Fruit fly (Drosophila melanogaster): Measurements from ENCODE around the gene CG10750.

CG10750 gene

DNA sequence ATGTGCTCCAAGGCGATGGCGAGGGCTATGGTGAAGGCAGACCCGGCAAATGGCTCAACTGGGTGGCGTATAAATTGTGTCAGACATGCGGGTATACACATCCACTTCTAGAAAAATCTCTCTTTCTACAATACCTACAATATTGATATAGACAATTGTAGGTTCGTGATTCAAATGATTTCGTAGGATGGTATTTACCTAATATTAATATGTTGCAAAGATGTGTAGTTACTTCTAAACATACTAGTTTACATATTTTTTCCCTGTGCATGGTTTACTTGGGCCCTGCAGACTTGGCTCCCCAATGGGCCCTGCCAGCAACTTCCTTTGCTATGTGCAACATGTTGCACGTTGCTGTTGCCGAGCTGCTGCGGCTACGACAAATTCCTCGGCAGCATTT is 42.0 kb downstream of the CG10750 start:
- TF ChIP-seq CG14711 (tag; optimal IDR thresholded peaks at IDR 0.05) (no peak), pad (GFP tag; optimal IDR thresholded peaks at IDR 0.05) (no peak), cnc (optimal IDR thresholded peaks at IDR 0.05) (no peak), CG5204 (GFP tag; optimal IDR thresholded peaks at IDR 0.05) (no peak), kay (GFP tag; ENCODE audit: borderline replicate concordance) (no peak), bab1 (GFP tag; optimal IDR thresholded peaks at IDR 0.05) (no peak), Clk (GFP tag; optimal IDR thresholded peaks at IDR 0.05) (no peak), tj (GFP tag; optimal IDR thresholded peaks at IDR 0.05) (no peak), toe (GFP tag; optimal IDR thresholded peaks at IDR 0.05) (no peak), CG11617 (GFP tag; optimal IDR thresholded peaks at IDR 0.05) (no peak), CG12768 (GFP tag; optimal IDR thresholded peaks at IDR 0.05) (no peak), Crg-1 (GFP tag; optimal IDR thresholded peaks at IDR 0.05) (no peak), CG1620 (GFP tag; optimal IDR thresholded peaks at IDR 0.05) (no peak), CG7101 (tag; optimal IDR thresholded peaks at IDR 0.05) (no peak), ovo (GFP tag; optimal IDR thresholded peaks at IDR 0.05) (no peak), cic (GFP tag; optimal IDR thresholded peaks at IDR 0.05) (no peak), CG7045 (GFP tag; optimal IDR thresholded peaks at IDR 0.05) (no peak)

- TF ChIP-seq Mnt (GFP tag; optimal IDR thresholded peaks at IDR 0.05) (no peak), ovo (GFP tag; optimal IDR thresholded peaks at IDR 0.05) (no peak), tj (GFP tag; optimal IDR thresholded peaks at IDR 0.05) (no peak), toe (GFP tag; optimal IDR thresholded peaks at IDR 0.05) (no peak), CG5204 (GFP tag; optimal IDR thresholded peaks at IDR 0.05) (no peak), CG7101 (tag; optimal IDR thresholded peaks at IDR 0.05) (no peak), Clk (GFP tag; optimal IDR thresholded peaks at IDR 0.05) (no peak), cic (GFP tag; optimal IDR thresholded peaks at IDR 0.05) (no peak), bab1 (GFP tag; optimal IDR thresholded peaks at IDR 0.05) (no peak), CG7045 (GFP tag; optimal IDR thresholded peaks at IDR 0.05) (no peak), CG14711 (tag; optimal IDR thresholded peaks at IDR 0.05) (no peak), Hr96 (GFP tag; optimal IDR thresholded peaks at IDR 0.05) (no peak)
These were observed 42.7 kb downstream of the CG10750 start for dm6 chr2L:19342767-19343166.
